Fruit fly (Drosophila melanogaster): ENCODE data around the gene Gnpnat.

Gene Gnpnat

dm6 chr3R:29716782-29717317 lies 21.2 kb upstream of the Gnpnat start, which contains the start of gene Obp99b (continued):
- peak; percentile 62 for TF ChIP-seq CG18262 (tag; optimal IDR thresholded peaks at IDR 0.05)
- peak; percentile 25 for TF ChIP-seq Nf-YC (tag; optimal IDR thresholded peaks at IDR 0.05)
- TF ChIP-seq ems (GFP tag; optimal IDR thresholded peaks at IDR 0.05): peak; percentile 64
- peak; percentile 85 for TF ChIP-seq sqz (GFP tag; optimal IDR thresholded peaks at IDR 0.05)
- no peak for TF ChIP-seq CG6683 (GFP tag; optimal IDR thresholded peaks at IDR 0.05)
- TF ChIP-seq caup (GFP tag; optimal IDR thresholded peaks at IDR 0.05; ENCODE audit: severe bottlenecking): peak; percentile 85
- peak; percentile 39; the same call in 1 of the 2 replicates for TF ChIP-seq gt (GFP tag; IDR thresholded peaks at IDR 0.05)
- peak; percentile 79 for TF ChIP-seq kah (GFP tag; optimal IDR thresholded peaks at IDR 0.05)
- TF ChIP-seq CG8478 (optimal IDR thresholded peaks at IDR 0.05): no peak
- peak; percentile 12 for TF ChIP-seq Kr (GFP tag; optimal IDR thresholded peaks at IDR 0.05)
- peak; percentile 89 for TF ChIP-seq shn (GFP tag; optimal IDR thresholded peaks at IDR 0.05)
- peak; percentile 79 for TF ChIP-seq bcd (GFP tag; optimal IDR thresholded peaks at IDR 0.05)
- TF ChIP-seq unc-4 (GFP tag; IDR thresholded peaks at IDR 0.05; ENCODE audit: partially characterized antibody): no peak
- peak; percentile 61 for TF ChIP-seq sisA (GFP tag; IDR thresholded peaks at IDR 0.05)
- peak; percentile 62 for TF ChIP-seq CG15601 (tag; optimal IDR thresholded peaks at IDR 0.05)
- no peak for TF ChIP-seq Eip74EF (GFP tag; optimal IDR thresholded peaks at IDR 0.05)
- peak; percentile 80 for TF ChIP-seq dysf (GFP tag; IDR thresholded peaks at IDR 0.05)
- TF ChIP-seq Fer1 (GFP tag; optimal IDR thresholded peaks at IDR 0.05): no peak
- TF ChIP-seq ase (GFP tag; IDR thresholded peaks at IDR 0.05): peak; percentile 84; the same call in 2 of the 3 replicates
- peak; percentile 49 for TF ChIP-seq CG7745 (tag; optimal IDR thresholded peaks at IDR 0.05)
- TF ChIP-seq ranshi (GFP tag; IDR thresholded peaks at IDR 0.05): peak; percentile 69
- TF ChIP-seq CG3995 (GFP tag; optimal IDR thresholded peaks at IDR 0.05): no peak
- 0 out of 2 replicates have a peak, but pooled peaks have one; percentile 34 for TF ChIP-seq Doc2 (GFP tag; IDR thresholded peaks at IDR 0.05)
- peak; percentile 58 for TF ChIP-seq CG16815 (GFP tag; optimal IDR thresholded peaks at IDR 0.05)
- TF ChIP-seq kni (GFP tag; optimal IDR thresholded peaks at IDR 0.05): peak; percentile 52
- no peak for TF ChIP-seq Doc3 (GFP tag; IDR thresholded peaks at IDR 0.05; ENCODE audit: partially characterized antibody)
- no peak for TF ChIP-seq CG10321 (GFP tag; IDR thresholded peaks at IDR 0.05)
- peak; percentile 75 for TF ChIP-seq CG13296 (GFP tag; optimal IDR thresholded peaks at IDR 0.05)
- TF ChIP-seq CHES-1-like (GFP tag; optimal IDR thresholded peaks at IDR 0.05): peak; percentile 41
- no peak for TF ChIP-seq grn (GFP tag; optimal IDR thresholded peaks at IDR 0.05)
- 0 out of 2 replicates have a peak, but pooled peaks have one; percentile 28 for TF ChIP-seq crol (GFP tag; IDR thresholded peaks at IDR 0.05)
- TF ChIP-seq tup (GFP tag; optimal IDR thresholded peaks at IDR 0.05): peak; percentile 33
- TF ChIP-seq CG32772 (GFP tag; IDR thresholded peaks at IDR 0.05): peak; percentile 61
- peak; percentile 51 for TF ChIP-seq nerfin-1 (tag; optimal IDR thresholded peaks at IDR 0.05)
- TF ChIP-seq run (tag; optimal IDR thresholded peaks at IDR 0.05): no peak
- peak; percentile 54 for TF ChIP-seq CG14667 (GFP tag; IDR thresholded peaks at IDR 0.05)
- TF ChIP-seq CG31224 (GFP tag; IDR thresholded peaks at IDR 0.05): peak; percentile 58; the same call in 1 of the 2 replicates
- peak; percentile 74 for TF ChIP-seq CG8944 (GFP tag; optimal IDR thresholded peaks at IDR 0.05)
- peak; percentile 35 for TF ChIP-seq tio (GFP tag; optimal IDR thresholded peaks at IDR 0.05)
- TF ChIP-seq Blimp-1 (GFP tag; optimal IDR thresholded peaks at IDR 0.05): peak; percentile 48
- peak; percentile 71 for TF ChIP-seq CG2202 (tag; optimal IDR thresholded peaks at IDR 0.05)
- TF ChIP-seq bbx (GFP tag; IDR thresholded peaks at IDR 0.05; ENCODE audit: partially characterized antibody): no peak
- TF ChIP-seq mirr (GFP tag; optimal IDR thresholded peaks at IDR 0.05): peak; percentile 88
- TF ChIP-seq Opbp (GFP tag; IDR thresholded peaks at IDR 0.05; ENCODE audit: partially characterized antibody): no peak
- TF ChIP-seq CG2889 (GFP tag; IDR thresholded peaks at IDR 0.05): no peak
- peak; percentile 74 for TF ChIP-seq CG7839 (tag; optimal IDR thresholded peaks at IDR 0.05)
- TF ChIP-seq CG15479 (GFP tag; optimal IDR thresholded peaks at IDR 0.05): no peak
- TF ChIP-seq CG10267 (tag; optimal IDR thresholded peaks at IDR 0.05): peak; percentile 46
- no peak for TF ChIP-seq Ets97D (GFP tag; optimal IDR thresholded peaks at IDR 0.05)
